Fruit fly (Drosophila melanogaster) whole organism, adult: ENCODE measurements around the gene BomT3.

Experiments
- CG11617 ChIP-seq: fragments of 200-800 bp; sonication (Bioruptor generic); optimal IDR thresholded peaks from 2 replicates; lab custom pipeline; 2017; ENCODE audit warnings: mild to moderate bottlenecking, missing biosample characterization, missing genetic modification reagents, missing genetic modification characterization
- CG12768 ChIP-seq: fragments of 200-800 bp; sonication (Bioruptor generic); optimal IDR thresholded peaks from 2 replicates; lab custom pipeline; 2017; ENCODE audit warnings: missing biosample characterization, missing genetic modification characterization, mild to moderate bottlenecking, moderate library complexity, missing genetic modification reagents
- CG14711 ChIP-seq: fragments of 200-800 bp; sonication (Bioruptor generic); optimal IDR thresholded peaks from 2 replicates; lab custom pipeline; 2018; ENCODE audit warnings: missing biosample characterization, mild to moderate bottlenecking, missing genetic modification characterization, moderate library complexity
- CG1620 ChIP-seq: fragments of 200-800 bp; sonication (Bioruptor generic); optimal IDR thresholded peaks from 2 replicates; lab custom pipeline; 2016; ENCODE audit warnings: missing biosample characterization, missing genetic modification characterization
- CG33017 ChIP-seq: fragments of 200-800 bp; sonication (Bioruptor generic); optimal IDR thresholded peaks from 2 replicates; lab custom pipeline; 2018; ENCODE audit warnings: missing biosample characterization, mild to moderate bottlenecking, missing genetic modification characterization, moderate library complexity
- CG5204 ChIP-seq: fragments of 200-800 bp; sonication (Bioruptor generic); optimal IDR thresholded peaks from 2 replicates; lab custom pipeline; 2016; ENCODE audit warnings: missing biosample characterization, missing genetic modification characterization
- CG7045 ChIP-seq: fragments of 200-800 bp; sonication (Bioruptor generic); optimal IDR thresholded peaks from 2 replicates; lab custom pipeline; 2017; ENCODE audit warnings: missing biosample characterization, mild to moderate bottlenecking, missing genetic modification characterization
- CG7101 ChIP-seq: fragments of 200-800 bp; sonication (Bioruptor generic); optimal IDR thresholded peaks from 2 replicates; lab custom pipeline; 2018; ENCODE audit warnings: missing biosample characterization, mild to moderate bottlenecking, missing genetic modification characterization, moderate library complexity
- Clk ChIP-seq: fragments of 200-800 bp; sonication (Bioruptor generic); optimal IDR thresholded peaks from 2 replicates; lab custom pipeline; 2017; ENCODE audit warnings: missing biosample characterization, missing genetic modification characterization
- Crg-1 ChIP-seq: fragments of 200-800 bp; sonication (Bioruptor generic); optimal IDR thresholded peaks from 2 replicates; lab custom pipeline; 2016; ENCODE audit warnings: missing biosample characterization, missing genetic modification characterization
- Hr96 ChIP-seq: fragments of 200-800 bp; sonication (Bioruptor generic); optimal IDR thresholded peaks from 2 replicates; lab custom pipeline; 2016; ENCODE audit warnings: missing biosample characterization, missing genetic modification characterization
- Mnt ChIP-seq: fragments of 200-800 bp; sonication (Bioruptor generic); optimal IDR thresholded peaks from 2 replicates; lab custom pipeline; 2016; ENCODE audit warnings: missing biosample characterization, mild to moderate bottlenecking, missing genetic modification characterization
- bab1 ChIP-seq: fragments of 200-800 bp; sonication (Bioruptor generic); optimal IDR thresholded peaks from 3 replicates; lab custom pipeline; 2019; ENCODE audit warnings: missing biosample characterization, mild to moderate bottlenecking, missing genetic modification characterization, moderate library complexity
- cic ChIP-seq: fragments of 200-800 bp; sonication (Bioruptor generic); optimal IDR thresholded peaks from 2 replicates; lab custom pipeline; 2017; ENCODE audit warnings: missing biosample characterization, mild to moderate bottlenecking, missing genetic modification characterization, moderate library complexity
- cnc ChIP-seq, 2 experiments: fragments of >200 bp; optimal IDR thresholded peaks; 2 replicates each; lab custom pipeline; 2017
- kay ChIP-seq: fragments of 200-800 bp; sonication (Bioruptor generic); peaks from one replicate; lab custom pipeline; 2016; ENCODE audit warnings: missing biosample characterization, missing genetic modification characterization, borderline replicate concordance
- ovo ChIP-seq: fragments of 200-800 bp; sonication (Bioruptor generic); optimal IDR thresholded peaks from 2 replicates; lab custom pipeline; 2016; ENCODE audit warnings: missing biosample characterization, missing genetic modification characterization
- pad ChIP-seq: fragments of 200-800 bp; sonication (Bioruptor generic); optimal IDR thresholded peaks from 3 replicates; lab custom pipeline; 2017; ENCODE audit warnings: missing biosample characterization, missing genetic modification characterization, mild to moderate bottlenecking, moderate library complexity, missing genetic modification reagents
- tj ChIP-seq: fragments of 200-800 bp; sonication (Bioruptor generic); optimal IDR thresholded peaks from 3 replicates; lab custom pipeline; 2017; ENCODE audit warnings: missing biosample characterization, mild to moderate bottlenecking, missing genetic modification characterization, moderate library complexity
- toe ChIP-seq: fragments of 200-800 bp; sonication (Bioruptor generic); optimal IDR thresholded peaks from 2 replicates; lab custom pipeline; 2016; ENCODE audit warnings: missing biosample characterization, missing genetic modification characterization

The BomT3 gene

DNA sequence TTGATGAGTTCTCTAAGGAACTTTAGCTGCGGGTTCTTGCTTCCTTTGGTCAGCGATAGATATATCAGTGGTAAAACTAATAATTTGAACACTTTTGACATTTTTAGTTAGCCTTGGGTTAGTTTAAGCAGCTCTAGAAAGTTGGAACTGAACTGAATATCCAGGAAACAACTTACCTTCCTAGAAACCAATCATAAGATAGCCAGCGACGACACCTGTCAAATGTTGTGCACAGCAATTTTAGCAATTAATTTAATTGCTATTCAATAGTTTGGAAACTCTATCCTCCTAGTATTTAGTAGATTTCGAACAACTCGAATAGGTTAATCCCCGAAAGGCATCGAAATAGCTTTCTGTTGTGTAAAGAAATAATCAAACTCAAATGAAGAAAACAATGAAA is 33.2 kb upstream of the BomT3 start, which contains the start of gene Ir94c:
Gene Ir94c (minus strand): TSS at position 101 of the 400 bp plus-strand sequence.
- TF ChIP-seq kay (GFP tag; lab: Kevin White, UChicago), result no peak

DNA sequence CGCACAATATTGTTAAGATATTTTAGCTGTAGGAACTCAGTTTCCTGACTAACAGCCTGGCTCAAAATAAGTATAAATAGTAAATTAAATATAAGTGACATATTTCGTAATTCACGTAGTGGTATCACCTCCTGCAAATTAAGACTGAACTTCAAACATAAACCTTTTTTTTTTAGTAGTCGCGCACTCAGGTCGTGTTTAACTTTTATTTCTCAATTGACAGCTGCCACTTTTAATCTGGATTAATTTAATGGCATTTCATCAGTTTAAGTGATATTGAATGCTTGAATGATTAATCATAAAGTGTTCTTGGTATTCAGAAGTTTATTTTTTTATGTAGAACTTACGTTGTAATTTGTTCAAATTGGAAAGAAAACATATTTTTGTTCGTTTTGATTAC is 31.0 kb upstream of the BomT3 start, which contains the start of gene Ir94b:
Gene Ir94b (minus strand): TSS at position 101 of the 400 bp plus-strand sequence.
- TF ChIP-seq CG33017 (no peak), tj (GFP tag; lab: Kevin White, UChicago) (no peak), ovo (GFP tag; lab: Kevin White, UChicago) (no peak), Mnt (GFP tag; lab: Kevin White, UChicago) (no peak), toe (no peak), Crg-1 (no peak), CG7101 (tag; lab: Kevin White, UChicago) (no peak), Hr96 (GFP tag; lab: Kevin White, UChicago) (no peak), CG14711 (tag; lab: Kevin White, UChicago) (no peak), bab1 (no peak), CG7045 (GFP tag; lab: Kevin White, UChicago) (no peak), cic (GFP tag; lab: Kevin White, UChicago) (no peak), Clk (GFP tag; lab: Kevin White, UChicago) (no peak), CG5204 (no peak), CG1620 (GFP tag; lab: Kevin White, UChicago) (no peak), CG11617 (GFP tag; lab: Kevin White, UChicago) (no peak), CG12768 (GFP tag; lab: Kevin White, UChicago) (no peak), pad (GFP tag; lab: Kevin White, UChicago) (no peak)

DNA sequence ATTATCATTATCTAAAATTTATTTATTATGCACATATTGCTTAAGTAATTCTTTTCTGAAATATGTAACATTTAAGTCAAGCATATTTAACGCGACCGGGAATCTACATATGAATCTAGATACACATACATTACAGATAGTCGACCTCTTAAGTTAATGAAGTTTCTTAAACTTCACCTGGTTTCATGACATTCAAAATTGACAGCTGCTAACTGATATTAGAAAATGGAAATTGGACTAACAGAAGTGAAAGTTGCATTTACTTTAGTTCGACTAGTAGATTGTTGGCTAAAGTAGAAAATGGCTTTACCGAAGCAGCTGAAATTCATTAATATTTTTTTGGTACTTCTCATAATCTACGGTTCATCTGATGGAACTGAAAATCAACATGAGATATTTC is 26.9 kb upstream of the BomT3 start, which contains the start of gene Ir94a:
Gene Ir94a (plus strand): TSS at position 301 of the 400 bp plus-strand sequence.
- TF ChIP-seq CG7045 (GFP tag; lab: Kevin White, UChicago) (no peak), CG12768 (GFP tag; lab: Kevin White, UChicago) (no peak), Hr96 (GFP tag; lab: Kevin White, UChicago) (no peak), kay (GFP tag; lab: Kevin White, UChicago) (no peak), tj (GFP tag; lab: Kevin White, UChicago) (no peak), Mnt (GFP tag; lab: Kevin White, UChicago) (no peak), pad (GFP tag; lab: Kevin White, UChicago) (no peak), CG33017 (no peak), bab1 (no peak), toe (no peak)

DNA sequence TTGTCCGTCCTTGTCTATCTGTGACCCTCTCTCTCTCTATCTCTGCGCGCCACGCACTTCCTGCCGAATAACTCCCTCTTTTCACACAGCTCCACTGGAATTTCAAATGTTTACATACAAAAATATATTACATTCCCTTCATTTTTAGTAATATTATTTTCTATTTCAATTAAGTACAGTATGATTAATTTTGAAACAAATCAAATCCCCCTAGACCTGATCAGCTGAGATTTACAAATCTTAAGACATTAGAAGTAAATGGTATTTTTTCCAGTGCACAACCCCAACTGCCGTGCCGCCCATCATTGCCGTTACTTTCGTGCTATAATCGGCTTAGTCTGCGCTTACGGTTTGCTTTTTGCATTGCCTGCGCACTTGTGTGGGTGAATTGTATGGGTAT is 22.1 kb upstream of the BomT3 start:
- TF ChIP-seq tj (GFP tag; lab: Kevin White, UChicago) (no peak), Clk (GFP tag; lab: Kevin White, UChicago) (no peak), Hr96 (GFP tag; lab: Kevin White, UChicago) (no peak), cnc (optimal IDR thresholded peaks at IDR 0.05; lab: Kevin White, UChicago) (no peak), kay (GFP tag; lab: Kevin White, UChicago) (no peak), toe (no peak)

DNA sequence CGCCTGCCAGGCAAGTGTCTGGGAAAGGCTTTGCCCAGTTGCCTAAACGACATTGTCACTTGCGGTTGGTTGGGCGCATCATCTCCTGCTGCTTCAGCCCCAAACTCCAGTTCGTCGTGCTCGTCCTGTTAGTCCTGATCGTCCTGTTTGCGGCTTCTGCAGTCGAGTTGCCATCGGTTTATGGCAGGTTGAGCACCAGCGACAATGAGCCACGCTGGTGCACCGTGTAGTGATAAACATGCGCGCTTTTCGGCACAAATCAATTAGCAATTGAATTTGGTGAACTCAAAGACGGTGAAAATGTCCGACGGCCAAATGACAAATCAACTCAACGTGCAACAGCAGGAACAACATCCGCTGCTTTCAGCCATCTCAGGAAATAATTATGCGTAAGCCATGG is 16.9 kb upstream of the BomT3 start, which contains the start of gene CG13407:
Gene CG13407 (plus strand): TSS at position 301 of the 400 bp plus-strand sequence.
- no peak for TF ChIP-seq CG33017
- TF ChIP-seq CG11617 (GFP tag; lab: Kevin White, UChicago), result no peak

DNA sequence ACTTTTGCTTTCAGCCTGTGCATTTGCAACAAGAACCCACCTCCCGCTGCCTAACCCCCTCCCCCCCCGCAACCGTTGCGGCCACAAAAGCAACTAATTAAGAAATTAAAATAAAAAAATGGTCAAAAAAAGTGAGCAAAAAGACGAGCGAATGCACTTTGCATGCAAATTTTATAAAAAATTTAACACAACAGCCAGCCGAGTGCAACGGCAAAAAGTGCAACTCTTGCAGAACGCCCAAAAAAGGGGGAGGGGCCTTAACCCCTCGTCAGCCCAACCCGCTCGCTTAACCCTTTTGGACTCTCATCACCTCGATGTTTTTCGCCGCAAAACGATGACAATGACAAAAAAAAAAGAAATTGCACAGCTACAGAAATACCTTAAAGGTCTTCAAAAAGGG is 10.7 kb upstream of the BomT3 start:
- TF ChIP-seq CG1620 (GFP tag; lab: Kevin White, UChicago) (no peak), CG33017 (no peak), CG14711 (tag; lab: Kevin White, UChicago) (no peak), tj (GFP tag; lab: Kevin White, UChicago) (peak; percentile 69), Crg-1 (no peak), Mnt (GFP tag; lab: Kevin White, UChicago) (no peak), Clk (GFP tag; lab: Kevin White, UChicago) (no peak)

DNA sequence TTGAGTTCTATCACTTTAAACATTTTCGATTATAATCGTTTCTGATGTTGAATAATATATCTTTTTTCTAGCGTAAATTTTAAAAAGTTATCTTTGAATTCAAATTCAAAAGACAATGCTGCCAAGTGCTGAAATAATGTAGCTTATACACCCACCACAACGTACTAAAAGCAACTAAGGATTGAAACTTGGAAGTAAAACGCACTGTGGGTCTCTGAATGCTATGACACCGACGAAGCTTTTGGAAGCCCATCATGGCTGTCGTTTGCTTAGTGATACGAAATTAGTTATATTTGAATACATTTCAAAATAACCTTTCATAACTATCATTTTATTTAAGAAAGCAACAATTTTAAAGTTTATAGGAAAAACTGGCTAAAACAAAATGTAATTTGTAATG is 7.8 kb upstream of the BomT3 start:
- TF ChIP-seq bab1, result peak; percentile 16
- TF ChIP-seq toe, result no peak

DNA sequence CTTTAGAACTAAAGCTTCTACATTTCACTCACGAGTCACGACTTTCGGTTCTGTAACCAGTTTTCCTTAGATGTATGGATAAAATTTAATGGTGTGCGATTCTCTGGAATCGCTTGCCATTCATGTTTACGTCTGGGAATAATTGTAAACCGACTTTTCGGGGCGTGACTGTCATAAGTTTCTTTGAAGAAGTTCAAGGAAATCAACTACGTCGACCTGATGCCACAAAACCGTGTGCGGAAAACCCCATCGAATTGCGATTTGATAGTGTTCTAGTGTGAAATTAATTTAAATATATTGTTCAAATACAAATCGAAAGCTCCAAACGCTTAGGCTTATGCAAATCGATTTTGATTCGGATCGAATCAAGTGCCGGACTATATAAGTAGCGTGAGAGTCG is 578 bp upstream of the BomT3 start, which contains the start of gene BomBc3:
Gene BomBc3 (plus strand): TSS at position 301 of the 400 bp plus-strand sequence.
- TF ChIP-seq ovo (GFP tag; lab: Kevin White, UChicago), result no peak
- no peak for TF ChIP-seq Hr96 (GFP tag; lab: Kevin White, UChicago)
- no peak for TF ChIP-seq CG11617 (GFP tag; lab: Kevin White, UChicago)
- TF ChIP-seq CG33017, result no peak
- TF ChIP-seq Clk (GFP tag; lab: Kevin White, UChicago), result no peak
- TF ChIP-seq CG7101 (tag; lab: Kevin White, UChicago), result no peak
- TF ChIP-seq CG1620 (GFP tag; lab: Kevin White, UChicago), result no peak
- TF ChIP-seq Crg-1, result no peak
- no peak for TF ChIP-seq cic (GFP tag; lab: Kevin White, UChicago)
